Fruit fly (Drosophila melanogaster) whole organism: Measurements from ENCODE around the gene yellow-c.

Source experiments
- CG8478 ChIP-seq: fragments of >200 bp; optimal IDR thresholded peaks from 2 replicates; lab custom pipeline; 2018; ENCODE audit warnings: inconsistent platforms
- Dll ChIP-seq: fragments of >200 bp; optimal IDR thresholded peaks from 2 replicates; lab custom pipeline; 2017
- EcR ChIP-seq, 2 experiments: fragments of >200 bp; optimal IDR thresholded peaks; 2 replicates each; lab custom pipeline; 2017; ENCODE audit warnings: missing biosample characterization in 2 of 2, missing genetic modification characterization in 2 of 2, missing genetic modification reagents in 2 of 2
- pan ChIP-seq: fragments of >200 bp; optimal IDR thresholded peaks from 2 replicates; lab custom pipeline; 2017
- psq ChIP-seq: fragments of >200 bp; optimal IDR thresholded peaks from 2 replicates; lab custom pipeline; 2017
- usp ChIP-seq: fragments of >200 bp; optimal IDR thresholded peaks from 2 replicates; lab custom pipeline; 2017; ENCODE audit warnings: missing biosample characterization, missing genetic modification characterization, mixed read lengths

The yellow-c gene

DNA sequence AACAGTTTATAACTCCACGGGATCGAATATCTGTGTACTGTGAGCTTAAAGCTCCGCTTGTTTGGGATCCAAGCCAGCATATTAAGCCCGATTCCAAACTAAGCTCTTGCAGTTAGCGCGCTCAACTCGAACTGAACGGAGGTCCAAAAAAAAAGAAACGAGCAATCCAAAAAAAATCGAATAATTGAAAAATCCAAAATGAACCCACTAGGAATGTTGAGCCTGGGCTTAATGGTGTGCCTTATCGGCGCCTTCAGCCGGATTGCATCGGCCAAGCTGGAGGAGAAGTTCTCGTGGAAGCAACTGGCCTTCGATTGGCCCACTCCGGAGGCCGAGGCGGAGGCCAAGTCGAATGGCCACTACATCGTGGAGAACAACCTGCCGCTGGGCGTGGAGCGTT, at the start of gene yellow-c:
Gene yellow-c (plus strand): TSS at position 29 of the 400 bp plus-strand sequence.
- TF ChIP-seq pan: no peak
- no peak for TF ChIP-seq usp (GFP tag; lab: Kevin White, UChicago)
- TF ChIP-seq CG8478 (lab: Kevin White, UChicago): no peak
- no peak for TF ChIP-seq psq (lab: Kevin White, UChicago)
- no peak for TF ChIP-seq Dll
- no peak for TF ChIP-seq EcR (GFP tag; optimal IDR thresholded peaks at IDR 0.05; lab: Kevin White, UChicago)

DNA sequence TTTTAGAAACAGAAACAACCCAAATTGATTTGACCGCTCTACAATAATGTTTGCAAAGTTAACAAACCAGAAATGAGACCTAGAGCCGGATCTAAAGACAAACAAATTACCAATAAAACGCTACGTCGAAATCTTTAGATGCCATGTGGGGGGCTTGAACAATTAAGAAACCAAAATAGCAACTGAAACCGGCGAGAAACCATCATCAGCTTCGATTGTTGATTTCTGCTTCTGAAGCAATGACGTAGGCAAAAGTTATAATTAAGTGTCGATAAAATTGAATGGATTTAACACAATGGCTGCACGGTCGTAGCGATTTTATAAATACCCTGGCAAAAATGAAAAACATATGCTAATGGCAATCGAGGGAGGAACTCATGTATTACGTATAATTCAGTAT, 42.3 kb upstream of the yellow-c start:
- no peak for TF ChIP-seq usp (GFP tag; lab: Kevin White, UChicago)
- no peak for TF ChIP-seq pan
- TF ChIP-seq psq (lab: Kevin White, UChicago): no peak
- TF ChIP-seq Dll: no peak
- TF ChIP-seq CG8478 (lab: Kevin White, UChicago): no peak
- TF ChIP-seq EcR (GFP tag; optimal IDR thresholded peaks at IDR 0.05; lab: Kevin White, UChicago): no peak

dm6 chr2L:14994834-14995506, 40.2 kb upstream of the yellow-c start:
- TF ChIP-seq psq (lab: Kevin White, UChicago) (no peak), pan (no peak)

dm6 chr2L:14995594-14996463, 39.4 kb upstream of the yellow-c start:
- TF ChIP-seq pan (no peak), Dll (peak; percentile 26), EcR (GFP tag; optimal IDR thresholded peaks at IDR 0.05; lab: Kevin White, UChicago) (peak in 1 of 2 experiments; percentile 3)

- peak; percentile 37 for TF ChIP-seq Dll
- TF ChIP-seq CG8478 (lab: Kevin White, UChicago): no peak
Observed at dm6 chr2L:14997370-14997769, 37.8 kb upstream of the yellow-c start, which contains the start of gene mol. TSS of gene mol (minus strand) at chr2L:14997559.

dm6 chr2L:15000360-15000759, 34.8 kb upstream of the yellow-c start:
- no peak for TF ChIP-seq pan
- no peak for TF ChIP-seq psq (lab: Kevin White, UChicago)
- TF ChIP-seq Dll: no peak
- no peak for TF ChIP-seq EcR (GFP tag; optimal IDR thresholded peaks at IDR 0.05; lab: Kevin White, UChicago)
- no peak for TF ChIP-seq usp (GFP tag; lab: Kevin White, UChicago)
- TF ChIP-seq CG8478 (lab: Kevin White, UChicago): no peak

- no peak for TF ChIP-seq Dll
- no peak for TF ChIP-seq psq (lab: Kevin White, UChicago)
- no peak for TF ChIP-seq EcR (GFP tag; optimal IDR thresholded peaks at IDR 0.05; lab: Kevin White, UChicago)
- TF ChIP-seq usp (GFP tag; lab: Kevin White, UChicago): no peak
- TF ChIP-seq CG8478 (lab: Kevin White, UChicago): no peak
- no peak for TF ChIP-seq pan
Observed at dm6 chr2L:15001847-15002246, 33.3 kb upstream of the yellow-c start.

DNA sequence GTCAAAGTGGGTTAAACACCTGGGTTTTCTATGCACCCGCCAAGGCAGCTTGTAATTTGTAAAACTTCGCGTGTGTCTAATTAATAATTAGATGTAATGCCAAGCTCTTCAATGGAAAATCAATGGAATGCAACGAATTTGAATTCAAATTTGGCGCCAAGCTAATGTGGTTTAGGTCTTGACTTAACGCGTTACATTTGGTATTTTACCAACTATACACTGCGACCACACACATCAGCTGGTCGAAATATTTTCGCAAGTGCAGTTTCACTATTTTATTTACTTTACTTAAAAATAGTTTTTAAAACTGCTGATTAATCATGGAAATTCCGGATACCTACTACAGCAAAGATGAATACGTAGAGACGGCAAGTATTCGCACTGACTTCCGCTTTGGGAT, 29.7 kb upstream of the yellow-c start, which contains the start of gene DCTN5-p25:
Gene DCTN5-p25 (plus strand): TSS at position 229 of the 400 bp plus-strand sequence.
- TF ChIP-seq psq (lab: Kevin White, UChicago) (no peak), usp (GFP tag; lab: Kevin White, UChicago) (no peak)

- no peak for TF ChIP-seq psq (lab: Kevin White, UChicago)
- TF ChIP-seq usp (GFP tag; lab: Kevin White, UChicago): no peak
- no peak for TF ChIP-seq CG8478 (lab: Kevin White, UChicago)
- no peak for TF ChIP-seq pan
- TF ChIP-seq Dll: no peak
- no peak for TF ChIP-seq EcR (GFP tag; optimal IDR thresholded peaks at IDR 0.05; lab: Kevin White, UChicago)
Observed at dm6 chr2L:15007331-15007863, 27.8 kb upstream of the yellow-c start, which contains the start of the genes Ankrd49 and NC2beta. TSS of gene Ankrd49 (minus strand) at chr2L:15007431. TSS of gene NC2beta (plus strand) at chr2L:15007813.

- TF ChIP-seq usp (GFP tag; lab: Kevin White, UChicago): no peak
- TF ChIP-seq CG8478 (lab: Kevin White, UChicago): no peak
- TF ChIP-seq psq (lab: Kevin White, UChicago): no peak
- no peak for TF ChIP-seq pan
- TF ChIP-seq EcR (GFP tag; optimal IDR thresholded peaks at IDR 0.05; lab: Kevin White, UChicago): no peak
- no peak for TF ChIP-seq Dll
Observed at dm6 chr2L:15008034-15008433, 27.2 kb upstream of the yellow-c start.

dm6 chr2L:15009703-15010102, 25.5 kb upstream of the yellow-c start, which contains the start of the genes THG and Rnmt:
TSS of gene THG (minus strand) at chr2L:15009724.
TSS of gene Rnmt (plus strand) at chr2L:15009939.
- TF ChIP-seq usp (GFP tag; lab: Kevin White, UChicago): no peak
- TF ChIP-seq EcR (GFP tag; optimal IDR thresholded peaks at IDR 0.05; lab: Kevin White, UChicago): no peak
- TF ChIP-seq CG8478 (lab: Kevin White, UChicago): no peak
- no peak for TF ChIP-seq psq (lab: Kevin White, UChicago)
- TF ChIP-seq pan: no peak
- no peak for TF ChIP-seq Dll

dm6 chr2L:15011779-15012178, 23.4 kb upstream of the yellow-c start:
- TF ChIP-seq pan: no peak
- no peak for TF ChIP-seq CG8478 (lab: Kevin White, UChicago)
- TF ChIP-seq EcR (GFP tag; optimal IDR thresholded peaks at IDR 0.05; lab: Kevin White, UChicago): no peak
- TF ChIP-seq Dll: no peak
- TF ChIP-seq usp (GFP tag; lab: Kevin White, UChicago): no peak
- TF ChIP-seq psq (lab: Kevin White, UChicago): no peak
